Fruit fly (Drosophila melanogaster) whole organism, embryonic: ENCODE results near the gene CG44261.

Experiments
- Atf3 ChIP-seq: fragments of 200-800 bp; sonication (Bioruptor generic); optimal IDR thresholded peaks from 3 replicates; lab custom pipeline; 2016; ENCODE audit warnings: missing biosample characterization, missing genetic modification characterization
- Bdp1 ChIP-seq: fragments of 200-800 bp; sonication (Bioruptor generic); optimal IDR thresholded peaks from 3 replicates; lab custom pipeline; 2016; ENCODE audit warnings: missing biosample characterization, missing genetic modification characterization
- CG13775 ChIP-seq: fragments of 200-800 bp; sonication (Bioruptor generic); optimal IDR thresholded peaks from 3 replicates; lab custom pipeline; 2017; ENCODE audit warnings: missing biosample characterization, mild to moderate bottlenecking, missing genetic modification characterization
- CG14965 ChIP-seq: fragments of 200-800 bp; sonication (Bioruptor generic); optimal IDR thresholded peaks from 2 replicates; lab custom pipeline; 2016; ENCODE audit warnings: missing biosample characterization, missing genetic modification characterization, borderline replicate concordance
- CG15073 ChIP-seq: fragments of 200-800 bp; sonication (Bioruptor generic); optimal IDR thresholded peaks from 2 replicates; lab custom pipeline; 2016; ENCODE audit warnings: missing biosample characterization, missing genetic modification characterization
- CG1602 ChIP-seq: fragments of 200-800 bp; sonication (Bioruptor generic); optimal IDR thresholded peaks from 3 replicates; lab custom pipeline; 2016; ENCODE audit warnings: missing biosample characterization, missing genetic modification characterization
- CG17359 ChIP-seq: fragments of 200-800 bp; sonication (Bioruptor generic); optimal IDR thresholded peaks from 3 replicates; lab custom pipeline; 2018; ENCODE audit warnings: missing biosample characterization, mild to moderate bottlenecking, missing genetic modification characterization, moderate library complexity
- CG17612 ChIP-seq: fragments of 200-800 bp; sonication (Bioruptor generic); IDR thresholded peaks from 2 replicates; pipeline ENCODE4 v1.3.6; 2022; ENCODE audit warnings: missing biosample characterization, missing genetic modification characterization
- CG2712 ChIP-seq: fragments of 200-800 bp; optimal IDR thresholded peaks from 3 replicates; lab custom pipeline; 2019; ENCODE audit warnings: missing biosample characterization, mild to moderate bottlenecking, missing genetic modification characterization, moderate library complexity
- CG30403 ChIP-seq: fragments of 200-800 bp; sonication (Bioruptor generic); optimal IDR thresholded peaks from 3 replicates; lab custom pipeline; 2016; ENCODE audit warnings: missing biosample characterization, missing genetic modification characterization
- CG3163 ChIP-seq: fragments of 200-800 bp; sonication (Bioruptor generic); optimal IDR thresholded peaks from 3 replicates; lab custom pipeline; 2016; ENCODE audit warnings: missing biosample characterization, missing genetic modification characterization
- CG3838 ChIP-seq: fragments of 200-800 bp; sonication (Bioruptor generic); optimal IDR thresholded peaks from 3 replicates; lab custom pipeline; 2016; ENCODE audit warnings: missing biosample characterization, missing genetic modification characterization
- CG3847 ChIP-seq: fragments of 200-800 bp; sonication (Bioruptor generic); IDR thresholded peaks from 2 replicates; pipeline ENCODE4 v1.3.6; 2022; ENCODE audit warnings: missing biosample characterization, missing genetic modification characterization
- CG42726 ChIP-seq: fragments of 200-800 bp; sonication (Bioruptor generic); IDR thresholded peaks from 2 replicates; pipeline ENCODE4 v1.3.6; 2022; ENCODE audit warnings: missing biosample characterization, missing genetic modification characterization; ENCODE audit not compliant: partially characterized antibody
- CG4424 ChIP-seq: fragments of 200-800 bp; sonication (Bioruptor generic); optimal IDR thresholded peaks from 3 replicates; lab custom pipeline; 2016; ENCODE audit warnings: missing biosample characterization, missing genetic modification characterization
- CG4730 ChIP-seq: fragments of 200-800 bp; sonication (Bioruptor generic); IDR thresholded peaks from 2 replicates; pipeline ENCODE4 v1.3.6; 2022; ENCODE audit warnings: missing biosample characterization, missing genetic modification characterization
- CG5953 ChIP-seq: fragments of 200-800 bp; sonication (Bioruptor generic); IDR thresholded peaks from 2 replicates; pipeline ENCODE4 v1.3.6; 2022; ENCODE audit warnings: missing biosample characterization, missing genetic modification characterization
- CG6272 ChIP-seq: fragments of 200-800 bp; sonication (Bioruptor generic); IDR thresholded peaks from 2 replicates; pipeline ENCODE4 v1.3.6; 2022; ENCODE audit warnings: missing biosample characterization, missing genetic modification characterization
- CG6854 ChIP-seq: fragments of 200-800 bp; sonication (Bioruptor generic); optimal IDR thresholded peaks from 3 replicates; lab custom pipeline; 2017; ENCODE audit warnings: missing biosample characterization, mild to moderate bottlenecking, missing genetic modification characterization
- CG7556 ChIP-seq: fragments of 200-800 bp; sonication (Bioruptor generic); optimal IDR thresholded peaks from 2 replicates; lab custom pipeline; 2017; ENCODE audit warnings: missing biosample characterization, mild to moderate bottlenecking, missing genetic modification characterization
- CG7839 ChIP-seq: fragments of 200-800 bp; sonication (Bioruptor generic); optimal IDR thresholded peaks from 3 replicates; lab custom pipeline; 2018; ENCODE audit warnings: missing biosample characterization, mild to moderate bottlenecking, missing genetic modification characterization, moderate library complexity
- CG8089 ChIP-seq: fragments of 200-800 bp; sonication (Bioruptor generic); optimal IDR thresholded peaks from 3 replicates; lab custom pipeline; 2016; ENCODE audit warnings: missing biosample characterization, missing genetic modification characterization
- CG9609 ChIP-seq: fragments of 200-800 bp; sonication (Bioruptor generic); optimal IDR thresholded peaks from 3 replicates; lab custom pipeline; 2016; ENCODE audit warnings: missing biosample characterization, missing genetic modification characterization
- CHES-1-like ChIP-seq: fragments of 200-800 bp; sonication (Bioruptor generic); optimal IDR thresholded peaks from 2 replicates; lab custom pipeline; 2016; ENCODE audit warnings: missing biosample characterization, missing genetic modification characterization
- Chrac-16 ChIP-seq: fragments of 200-800 bp; sonication (Bioruptor generic); optimal IDR thresholded peaks from 3 replicates; lab custom pipeline; 2016; ENCODE audit warnings: missing biosample characterization, missing genetic modification characterization
- ERR ChIP-seq: fragments of 200-800 bp; sonication (Bioruptor generic); optimal IDR thresholded peaks from 2 replicates; lab custom pipeline; 2016; ENCODE audit warnings: missing biosample characterization, missing genetic modification characterization
- H15 ChIP-seq: fragments of 200-800 bp; sonication (Bioruptor generic); IDR thresholded peaks from 3 replicates; pipeline ENCODE4 v1.3.6; 2022; ENCODE audit warnings: missing biosample characterization, missing genetic modification characterization
- Med ChIP-seq: fragments of 200-800 bp; sonication (Bioruptor generic); peaks from one replicate; lab custom pipeline; 2016; ENCODE audit warnings: missing biosample characterization, missing genetic modification characterization, mild to moderate bottlenecking, inconsistent platforms, moderate library complexity
- Neu2 ChIP-seq: fragments of 200-800 bp; sonication (Bioruptor generic); optimal IDR thresholded peaks from 3 replicates; lab custom pipeline; 2016; ENCODE audit warnings: missing biosample characterization, missing genetic modification characterization, borderline replicate concordance
- Oli ChIP-seq: fragments of 200-800 bp; sonication (Bioruptor generic); optimal IDR thresholded peaks from 2 replicates; lab custom pipeline; 2018; ENCODE audit warnings: missing biosample characterization, mild to moderate bottlenecking, missing genetic modification characterization, moderate library complexity
- Vsx1 ChIP-seq: fragments of 200-800 bp; sonication (Bioruptor generic); optimal IDR thresholded peaks from 2 replicates; lab custom pipeline; 2017; ENCODE audit warnings: missing biosample characterization, mild to moderate bottlenecking, missing genetic modification characterization, missing genetic modification reagents
- ac ChIP-seq: fragments of 200-800 bp; sonication (Bioruptor generic); optimal IDR thresholded peaks from 3 replicates; lab custom pipeline; 2017; ENCODE audit warnings: missing biosample characterization, mild to moderate bottlenecking, missing genetic modification characterization
- chinmo ChIP-seq: fragments of 200-800 bp; sonication (Bioruptor generic); IDR thresholded peaks from 4 replicates; pipeline ENCODE4 v1.3.6; 2022; ENCODE audit warnings: missing biosample characterization, missing genetic modification characterization; ENCODE audit not compliant: partially characterized antibody
- crc ChIP-seq: fragments of 200-800 bp; sonication (Bioruptor generic); optimal IDR thresholded peaks from 2 replicates; lab custom pipeline; 2016; ENCODE audit warnings: missing biosample characterization, missing genetic modification characterization
- croc ChIP-seq: fragments of 200-800 bp; sonication (Bioruptor generic); conservative IDR thresholded peaks from 3 replicates; pipeline ENCODE4 v1.3.6; 2022; ENCODE audit warnings: missing biosample characterization, missing genetic modification characterization
- fru ChIP-seq: fragments of >200 bp; optimal IDR thresholded peaks from 2 replicates; lab custom pipeline; 2017
- kay ChIP-seq: fragments of 200-800 bp; sonication (Bioruptor generic); optimal IDR thresholded peaks from 2 replicates; lab custom pipeline; 2016; ENCODE audit warnings: missing biosample characterization, missing genetic modification characterization
- knrl ChIP-seq: fragments of 200-800 bp; sonication (Bioruptor generic); IDR thresholded peaks from 3 replicates; pipeline ENCODE4 v1.3.6; 2022; ENCODE audit warnings: missing biosample characterization, missing genetic modification characterization; ENCODE audit not compliant: partially characterized antibody
- lov ChIP-seq, 2 experiments: fragments of 200-800 bp in 1 of 2; fragments of >200 bp in 1 of 2; sonication (Bioruptor generic) in 1 of 2; IDR thresholded peaks in 1 of 2; optimal IDR thresholded peaks in 1 of 2; 2 replicates in 1 of 2; 3 replicates in 1 of 2; pipeline versions ENCODE4 v1.3.6 to Lab custom; 2017 to 2022; ENCODE audit warnings: missing biosample characterization in 1 of 2, missing genetic modification characterization in 1 of 2
- otp ChIP-seq: fragments of 200-800 bp; sonication (Bioruptor generic); IDR thresholded peaks from 3 replicates; pipeline ENCODE4, ENCODE4 v1.3.6; 2022; ENCODE audit warnings: missing biosample characterization, missing genetic modification characterization
- pho ChIP-seq: fragments of 200-800 bp; sonication (Bioruptor generic); optimal IDR thresholded peaks from 2 replicates; lab custom pipeline; 2016; ENCODE audit warnings: missing biosample characterization, missing genetic modification characterization
- ro ChIP-seq: fragments of 200-800 bp; sonication (Bioruptor generic); IDR thresholded peaks from 2 replicates; pipeline ENCODE4 v1.3.6; 2022; ENCODE audit warnings: missing biosample characterization, missing genetic modification characterization
- sens ChIP-seq: fragments of 200-800 bp; sonication (Bioruptor generic); peaks from one replicate; lab custom pipeline; 2016; ENCODE audit warnings: missing biosample characterization, missing genetic modification characterization
- sens-2 ChIP-seq: fragments of 200-800 bp; sonication (Bioruptor generic); IDR thresholded peaks from 2 replicates; pipeline ENCODE4 v1.3.6; 2022; ENCODE audit warnings: missing biosample characterization, missing genetic modification characterization
- sim ChIP-seq: fragments of 200-800 bp; sonication (Bioruptor generic); IDR thresholded peaks from 2 replicates; pipeline ENCODE4 v1.3.6; 2022; ENCODE audit warnings: missing biosample characterization, missing genetic modification characterization
- so ChIP-seq: fragments of 200-800 bp; sonication (Bioruptor generic); IDR thresholded peaks from 3 replicates; pipeline ENCODE4 v1.3.6; 2022; ENCODE audit warnings: missing biosample characterization, missing genetic modification characterization
- tap ChIP-seq: fragments of 200-800 bp; optimal IDR thresholded peaks from 3 replicates; lab custom pipeline; 2019; ENCODE audit warnings: missing biosample characterization, mild to moderate bottlenecking, missing genetic modification characterization, moderate library complexity
- tio ChIP-seq: fragments of 200-800 bp; sonication (Bioruptor generic); optimal IDR thresholded peaks from 2 replicates; lab custom pipeline; 2017; ENCODE audit warnings: missing biosample characterization, missing genetic modification characterization, inconsistent platforms
- unpg ChIP-seq: fragments of 200-800 bp; sonication (Bioruptor generic); optimal IDR thresholded peaks from 3 replicates; lab custom pipeline; 2018; ENCODE audit warnings: missing biosample characterization, mild to moderate bottlenecking, missing genetic modification characterization, moderate library complexity
- zen2 ChIP-seq: fragments of 200-800 bp; sonication (Bioruptor generic); IDR thresholded peaks from 3 replicates; pipeline ENCODE4 v1.3.6; 2022; ENCODE audit warnings: missing biosample characterization, missing genetic modification characterization; ENCODE audit not compliant: partially characterized antibody

Gene CG44261

DNA sequence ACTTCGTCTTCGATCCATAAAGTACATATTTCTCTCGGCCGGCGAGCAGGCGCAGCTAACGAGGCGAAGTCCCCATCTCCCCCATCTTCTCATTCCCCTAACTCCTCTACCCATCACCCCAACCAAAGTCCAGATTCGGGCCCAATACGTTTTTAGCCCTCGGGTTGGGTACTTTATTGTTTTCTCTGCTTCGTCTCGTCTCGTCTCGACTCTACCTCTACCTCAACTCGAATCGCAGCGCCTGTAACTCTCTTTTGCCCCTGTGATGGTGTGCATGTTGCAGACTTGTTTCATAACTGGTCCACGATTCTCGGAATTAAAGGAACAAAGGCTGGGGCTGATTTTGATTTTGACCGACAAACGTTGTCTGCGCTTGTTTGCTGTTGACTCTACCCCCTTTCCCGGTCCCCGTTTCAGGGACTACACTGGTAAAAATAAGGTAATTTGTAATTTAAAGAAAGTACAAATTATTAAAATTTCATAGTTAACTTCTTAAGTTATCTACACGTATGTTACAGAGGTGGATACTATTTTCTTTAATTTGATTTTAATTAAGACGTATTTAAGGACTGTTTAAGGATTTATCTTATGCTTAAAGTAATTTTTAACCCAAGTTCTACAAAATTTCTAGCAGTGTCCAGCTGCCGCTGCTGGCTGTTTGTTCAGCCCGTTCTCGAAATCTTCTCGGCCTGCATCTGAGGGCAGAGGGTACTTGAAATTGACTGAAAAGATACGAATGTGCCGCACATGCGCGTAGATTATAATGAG, 29.1 kb downstream of the CG44261 start (continued):
- TF ChIP-seq ac (GFP tag; lab: Kevin White, UChicago): peak; percentile 65
- TF ChIP-seq pho (GFP tag; lab: Kevin White, UChicago): no peak
- peak; percentile 88 for TF ChIP-seq Med (GFP tag; lab: Kevin White, UChicago)
- no peak for TF ChIP-seq Neu2 (GFP tag; lab: Kevin White, UChicago)
- 0 out of 2 replicates have a peak, but pooled peaks have one; percentile 7 for TF ChIP-seq CG6272 (GFP tag; lab: Robert Waterston, UW)
- peak; percentile 54; the same call in 2 of the 3 replicates for TF ChIP-seq croc (GFP tag; lab: Robert Waterston, UW)
- no peak for TF ChIP-seq Bdp1 (GFP tag; lab: Kevin White, UChicago)
- TF ChIP-seq CG8089: no peak
- TF ChIP-seq chinmo (GFP tag; lab: Robert Waterston, UW): no peak
- no peak for TF ChIP-seq Atf3 (GFP tag; lab: Kevin White, UChicago)
- no peak for TF ChIP-seq CG42726 (GFP tag; lab: Robert Waterston, UW)
- TF ChIP-seq CG13775 (GFP tag; lab: Kevin White, UChicago): peak; percentile 74
- no peak for TF ChIP-seq CG6854
- peak; percentile 5 for TF ChIP-seq CG17359 (tag; lab: Kevin White, UChicago)
- no peak for TF ChIP-seq CG15073 (GFP tag; lab: Kevin White, UChicago)
- no peak for TF ChIP-seq CG14965 (GFP tag; lab: Kevin White, UChicago)
- no peak for TF ChIP-seq CHES-1-like
- peak; percentile 8 for TF ChIP-seq tap (tag; lab: Kevin White, UChicago)
- no peak for TF ChIP-seq lov (optimal IDR thresholded peaks at IDR 0.05; lab: Kevin White, UChicago)
- 0 out of 3 replicates have a peak, but pooled peaks have one; percentile 37 for TF ChIP-seq lov (GFP tag; IDR thresholded peaks at IDR 0.05; lab: Robert Waterston, UW)
- no peak for TF ChIP-seq sens-2 (GFP tag; lab: Robert Waterston, UW)
- TF ChIP-seq CG1602 (GFP tag; lab: Kevin White, UChicago): peak; percentile 23
- TF ChIP-seq Chrac-16 (GFP tag; lab: Kevin White, UChicago): peak; percentile 47
- no peak for TF ChIP-seq CG5953
- no peak for TF ChIP-seq CG3838 (GFP tag; lab: Kevin White, UChicago)
- TF ChIP-seq CG2712 (tag; lab: Kevin White, UChicago): peak; percentile 92
- TF ChIP-seq CG4730: no peak
- no peak for TF ChIP-seq CG9609
- TF ChIP-seq knrl (GFP tag; lab: Robert Waterston, UW): no peak
- TF ChIP-seq otp (GFP tag; lab: Robert Waterston, UW): no peak
- TF ChIP-seq H15: no peak
- peak; percentile 62 for TF ChIP-seq Oli (tag; lab: Kevin White, UChicago)
- TF ChIP-seq unpg (GFP tag; lab: Kevin White, UChicago): peak; percentile 59
- TF ChIP-seq Vsx1 (GFP tag; lab: Kevin White, UChicago): peak; percentile 46
- TF ChIP-seq fru (lab: Kevin White, UChicago): no peak
- no peak for TF ChIP-seq so (GFP tag; lab: Robert Waterston, UW)
- peak; percentile 97 for TF ChIP-seq sens (GFP tag; lab: Kevin White, UChicago)
- TF ChIP-seq crc: no peak
- TF ChIP-seq zen2 (GFP tag; lab: Robert Waterston, UW): no peak
- no peak for TF ChIP-seq CG3847 (GFP tag; lab: Robert Waterston, UW)
- TF ChIP-seq CG7839 (tag; lab: Kevin White, UChicago): peak; percentile 71
- no peak for TF ChIP-seq kay (GFP tag; lab: Kevin White, UChicago)
- TF ChIP-seq CG7556: peak; percentile 78
- TF ChIP-seq tio (GFP tag; lab: Kevin White, UChicago): peak; percentile 60
- no peak for TF ChIP-seq sim (GFP tag; lab: Robert Waterston, UW)
- peak; percentile 68 for TF ChIP-seq CG4424 (GFP tag; lab: Kevin White, UChicago)
- no peak for TF ChIP-seq CG3163 (GFP tag; lab: Kevin White, UChicago)
- TF ChIP-seq CG30403 (GFP tag; lab: Kevin White, UChicago): peak; percentile 51
- TF ChIP-seq CG17612 (GFP tag; lab: Robert Waterston, UW): no peak
- no peak for TF ChIP-seq ERR
- TF ChIP-seq ro (GFP tag; lab: Robert Waterston, UW): no peak
